Fruit fly (Drosophila melanogaster): ENCODE measurements around the gene CG7829.

Gene CG7829

dm6 chr3R:29817664-29818063 is at the start of gene CG7829:
Gene CG7829 (minus strand): TSS chr3R:29817764.
- no peak for TF ChIP-seq insv (optimal IDR thresholded peaks at IDR 0.05)
- no peak for TF ChIP-seq ttk (optimal IDR thresholded peaks at IDR 0.05)
- TF ChIP-seq Myc (optimal IDR thresholded peaks at IDR 0.05) = no peak
- TF ChIP-seq h (optimal IDR thresholded peaks at IDR 0.05) = no peak
- no peak for TF ChIP-seq psq (optimal IDR thresholded peaks at IDR 0.05)
- no peak for TF ChIP-seq Sin3A (optimal IDR thresholded peaks at IDR 0.05)

dm6 chr3R:29866706-29867105 is 49.1 kb upstream of the CG7829 start:
- no peak for TF ChIP-seq h (optimal IDR thresholded peaks at IDR 0.05)
- TF ChIP-seq insv (optimal IDR thresholded peaks at IDR 0.05) = no peak
- no peak for TF ChIP-seq Myc (optimal IDR thresholded peaks at IDR 0.05)
- TF ChIP-seq ttk (optimal IDR thresholded peaks at IDR 0.05) = no peak
- TF ChIP-seq psq (optimal IDR thresholded peaks at IDR 0.05) = no peak
- no peak for TF ChIP-seq Sin3A (optimal IDR thresholded peaks at IDR 0.05)

dm6 chr3R:29862795-29863194 is 45.2 kb upstream of the CG7829 start:
- no peak for TF ChIP-seq h (optimal IDR thresholded peaks at IDR 0.05)
- peak; percentile 80 for TF ChIP-seq ttk (optimal IDR thresholded peaks at IDR 0.05)
- TF ChIP-seq insv (optimal IDR thresholded peaks at IDR 0.05) = no peak
- TF ChIP-seq psq (optimal IDR thresholded peaks at IDR 0.05) = no peak
- no peak for TF ChIP-seq Myc (optimal IDR thresholded peaks at IDR 0.05)

dm6 chr3R:29861432-29862249 is 44.1 kb upstream of the CG7829 start, which contains the start of the genes CG15514 and RpS8:
Gene CG15514 (minus strand): TSS chr3R:29861494.
Gene RpS8 (plus strand): TSS chr3R:29861582.
- TF ChIP-seq insv (optimal IDR thresholded peaks at IDR 0.05) (no peak), Myc (optimal IDR thresholded peaks at IDR 0.05) (no peak), Sin3A (optimal IDR thresholded peaks at IDR 0.05) (no peak), ttk (optimal IDR thresholded peaks at IDR 0.05) (no peak), h (optimal IDR thresholded peaks at IDR 0.05) (no peak), psq (optimal IDR thresholded peaks at IDR 0.05) (no peak)

dm6 chr3R:29859763-29860162 is 42.2 kb upstream of the CG7829 start:
- TF ChIP-seq h (optimal IDR thresholded peaks at IDR 0.05) (no peak), Sin3A (optimal IDR thresholded peaks at IDR 0.05) (no peak), ttk (optimal IDR thresholded peaks at IDR 0.05) (no peak), insv (optimal IDR thresholded peaks at IDR 0.05) (no peak), Myc (optimal IDR thresholded peaks at IDR 0.05) (no peak), psq (optimal IDR thresholded peaks at IDR 0.05) (no peak)

- TF ChIP-seq Myc (optimal IDR thresholded peaks at IDR 0.05) = no peak
- no peak for TF ChIP-seq Sin3A (optimal IDR thresholded peaks at IDR 0.05)
- TF ChIP-seq insv (optimal IDR thresholded peaks at IDR 0.05) = no peak
- TF ChIP-seq h (optimal IDR thresholded peaks at IDR 0.05) = no peak
- no peak for TF ChIP-seq psq (optimal IDR thresholded peaks at IDR 0.05)
- TF ChIP-seq ttk (optimal IDR thresholded peaks at IDR 0.05) = no peak
Observed at dm6 chr3R:29858806-29859205, 41.2 kb upstream of the CG7829 start, which contains the start of gene CG7824. Gene CG7824 (minus strand): TSS chr3R:29858936.

dm6 chr3R:29857228-29857627 is 39.7 kb upstream of the CG7829 start, which contains the start of gene dgt1:
Gene dgt1 (minus strand): TSS chr3R:29857491.
- TF ChIP-seq ttk (optimal IDR thresholded peaks at IDR 0.05) = no peak
- no peak for TF ChIP-seq psq (optimal IDR thresholded peaks at IDR 0.05)
- no peak for TF ChIP-seq Myc (optimal IDR thresholded peaks at IDR 0.05)
- no peak for TF ChIP-seq h (optimal IDR thresholded peaks at IDR 0.05)
- TF ChIP-seq Sin3A (optimal IDR thresholded peaks at IDR 0.05) = no peak
- TF ChIP-seq insv (optimal IDR thresholded peaks at IDR 0.05) = no peak

dm6 chr3R:29847126-29847525 is 29.6 kb upstream of the CG7829 start:
- no peak for TF ChIP-seq Myc (optimal IDR thresholded peaks at IDR 0.05)
- TF ChIP-seq Sin3A (optimal IDR thresholded peaks at IDR 0.05) = no peak
- TF ChIP-seq insv (optimal IDR thresholded peaks at IDR 0.05) = no peak
- TF ChIP-seq ttk (optimal IDR thresholded peaks at IDR 0.05) = no peak
- TF ChIP-seq h (optimal IDR thresholded peaks at IDR 0.05) = no peak
- no peak for TF ChIP-seq psq (optimal IDR thresholded peaks at IDR 0.05)

- TF ChIP-seq insv (optimal IDR thresholded peaks at IDR 0.05) (no peak), Sin3A (optimal IDR thresholded peaks at IDR 0.05) (no peak), h (optimal IDR thresholded peaks at IDR 0.05) (no peak), ttk (optimal IDR thresholded peaks at IDR 0.05) (no peak), Myc (optimal IDR thresholded peaks at IDR 0.05) (no peak), psq (optimal IDR thresholded peaks at IDR 0.05) (no peak)
Observed at dm6 chr3R:29841293-29841791, 23.8 kb upstream of the CG7829 start, which contains the start of gene Cad99C. Gene Cad99C (plus strand): TSS chr3R:29841657.

dm6 chr3R:29839707-29840311 is 22.2 kb upstream of the CG7829 start:
- TF ChIP-seq insv (optimal IDR thresholded peaks at IDR 0.05) = no peak
- TF ChIP-seq Sin3A (optimal IDR thresholded peaks at IDR 0.05) = no peak
- TF ChIP-seq h (optimal IDR thresholded peaks at IDR 0.05) = no peak

dm6 chr3R:29838751-29839150 is 21.2 kb upstream of the CG7829 start:
- TF ChIP-seq h (optimal IDR thresholded peaks at IDR 0.05) = no peak
- no peak for TF ChIP-seq psq (optimal IDR thresholded peaks at IDR 0.05)
- no peak for TF ChIP-seq Sin3A (optimal IDR thresholded peaks at IDR 0.05)
- no peak for TF ChIP-seq insv (optimal IDR thresholded peaks at IDR 0.05)
- no peak for TF ChIP-seq Myc (optimal IDR thresholded peaks at IDR 0.05)
- no peak for TF ChIP-seq ttk (optimal IDR thresholded peaks at IDR 0.05)

dm6 chr3R:29837771-29838170 is 20.2 kb upstream of the CG7829 start:
- TF ChIP-seq insv (optimal IDR thresholded peaks at IDR 0.05) (no peak), Sin3A (optimal IDR thresholded peaks at IDR 0.05) (no peak), h (optimal IDR thresholded peaks at IDR 0.05) (no peak), psq (optimal IDR thresholded peaks at IDR 0.05) (no peak), ttk (optimal IDR thresholded peaks at IDR 0.05) (no peak), Myc (optimal IDR thresholded peaks at IDR 0.05) (no peak)

Data from Kc167 (cell line).